Fruit fly (Drosophila melanogaster) whole organism, embryonic: Measurements from ENCODE around the gene CG5515.

Experiments
- Atf6 ChIP-seq: fragments of 200-800 bp; sonication (Bioruptor generic); IDR thresholded peaks from 2 replicates; pipeline ENCODE4 v1.3.6; 2022; ENCODE audit warnings: missing biosample characterization, missing genetic modification characterization
- BtbVII ChIP-seq: fragments of 200-800 bp; sonication (Bioruptor generic); optimal IDR thresholded peaks from 3 replicates; lab custom pipeline; 2017; ENCODE audit warnings: missing biosample characterization, mild to moderate bottlenecking, missing genetic modification characterization
- CG10209 ChIP-seq: fragments of 200-800 bp; sonication (Bioruptor generic); optimal IDR thresholded peaks from 3 replicates; lab custom pipeline; 2017; ENCODE audit warnings: missing biosample characterization, mild to moderate bottlenecking, missing genetic modification characterization, missing genetic modification reagents
- CG10267 ChIP-seq: fragments of 200-800 bp; sonication (Bioruptor generic); optimal IDR thresholded peaks from 2 replicates; lab custom pipeline; 2018; ENCODE audit warnings: missing biosample characterization, mild to moderate bottlenecking, missing genetic modification characterization, moderate library complexity
- CG11247 ChIP-seq: fragments of 200-800 bp; sonication (Bioruptor generic); IDR thresholded peaks from 2 replicates; pipeline ENCODE4 v1.3.6; 2022; ENCODE audit warnings: missing biosample characterization, missing genetic modification characterization
- CG12391 ChIP-seq: fragments of 200-800 bp; sonication (Bioruptor generic); optimal IDR thresholded peaks from 3 replicates; lab custom pipeline; 2018; ENCODE audit warnings: missing biosample characterization, mild to moderate bottlenecking, missing genetic modification characterization, moderate library complexity
- CG12769 ChIP-seq: fragments of 200-800 bp; sonication (Bioruptor generic); optimal IDR thresholded peaks from 2 replicates; lab custom pipeline; 2019; ENCODE audit warnings: missing biosample characterization, mild to moderate bottlenecking, missing genetic modification characterization, moderate library complexity
- CG14014 ChIP-seq: fragments of 200-800 bp; sonication (Bioruptor generic); IDR thresholded peaks from 2 replicates; pipeline ENCODE4 v1.3.6; 2022; ENCODE audit warnings: missing biosample characterization, missing genetic modification characterization
- CG14710 ChIP-seq: fragments of 200-800 bp; sonication (Bioruptor generic); optimal IDR thresholded peaks from 3 replicates; lab custom pipeline; 2019; ENCODE audit warnings: missing biosample characterization, mild to moderate bottlenecking, missing genetic modification characterization, moderate library complexity
- CG15269 ChIP-seq: fragments of 200-800 bp; sonication (Bioruptor generic); optimal IDR thresholded peaks from 2 replicates; lab custom pipeline; 2018; ENCODE audit warnings: missing biosample characterization, mild to moderate bottlenecking, missing genetic modification characterization, moderate library complexity
- CG16813 ChIP-seq: fragments of 200-800 bp; sonication (Bioruptor generic); IDR thresholded peaks from 3 replicates; pipeline ENCODE4 v1.3.6; 2022; ENCODE audit warnings: missing biosample characterization, missing genetic modification characterization; ENCODE audit not compliant: partially characterized antibody
- CG17186 ChIP-seq: fragments of 200-800 bp; sonication (Bioruptor generic); optimal IDR thresholded peaks from 3 replicates; lab custom pipeline; 2017; ENCODE audit warnings: missing biosample characterization, missing genetic modification reagents, missing genetic modification characterization
- CG17359 ChIP-seq: fragments of 200-800 bp; sonication (Bioruptor generic); optimal IDR thresholded peaks from 3 replicates; lab custom pipeline; 2018; ENCODE audit warnings: missing biosample characterization, mild to moderate bottlenecking, missing genetic modification characterization, moderate library complexity
- CG17612 ChIP-seq: fragments of 200-800 bp; sonication (Bioruptor generic); IDR thresholded peaks from 2 replicates; pipeline ENCODE4 v1.3.6; 2022; ENCODE audit warnings: missing biosample characterization, missing genetic modification characterization
- CG18476 ChIP-seq: fragments of 200-800 bp; sonication (Bioruptor generic); optimal IDR thresholded peaks from 2 replicates; lab custom pipeline; 2016; ENCODE audit warnings: missing biosample characterization, mild to moderate bottlenecking, missing genetic modification characterization
- CG18599 ChIP-seq: fragments of 200-800 bp; sonication (Bioruptor generic); optimal IDR thresholded peaks from 3 replicates; lab custom pipeline; 2017; ENCODE audit warnings: missing biosample characterization, missing genetic modification characterization, mild to moderate bottlenecking, moderate library complexity, missing genetic modification reagents
- CG31365 ChIP-seq: fragments of 200-800 bp; sonication (Bioruptor generic); optimal IDR thresholded peaks from 2 replicates; lab custom pipeline; 2018; ENCODE audit warnings: missing biosample characterization, mild to moderate bottlenecking, missing genetic modification characterization
- CG31441 ChIP-seq: fragments of 200-800 bp; sonication (Bioruptor generic); IDR thresholded peaks from 2 replicates; pipeline ENCODE4 v1.3.6; 2022; ENCODE audit warnings: missing biosample characterization, missing genetic modification characterization
- CG3838 ChIP-seq: fragments of 200-800 bp; sonication (Bioruptor generic); optimal IDR thresholded peaks from 3 replicates; lab custom pipeline; 2016; ENCODE audit warnings: missing biosample characterization, missing genetic modification characterization
- CG42726 ChIP-seq: fragments of 200-800 bp; sonication (Bioruptor generic); IDR thresholded peaks from 2 replicates; pipeline ENCODE4 v1.3.6; 2022; ENCODE audit warnings: missing biosample characterization, missing genetic modification characterization; ENCODE audit not compliant: partially characterized antibody
- CG4707 ChIP-seq: fragments of 200-800 bp; sonication (Bioruptor generic); optimal IDR thresholded peaks from 2 replicates; lab custom pipeline; 2018; ENCODE audit warnings: missing biosample characterization, mild to moderate bottlenecking, missing genetic modification characterization, moderate library complexity
- CG6689 ChIP-seq: fragments of 200-800 bp; sonication (Bioruptor generic); IDR thresholded peaks from 2 replicates; pipeline ENCODE4 v1.3.6; 2022; ENCODE audit warnings: missing biosample characterization, missing genetic modification characterization
- CG6791 ChIP-seq: fragments of 200-800 bp; sonication (Bioruptor generic); IDR thresholded peaks from 3 replicates; pipeline ENCODE4 v1.3.6; 2022; ENCODE audit warnings: missing biosample characterization, missing genetic modification characterization; ENCODE audit not compliant: partially characterized antibody
- CG8281 ChIP-seq: fragments of 200-800 bp; sonication (Bioruptor generic); optimal IDR thresholded peaks from 2 replicates; lab custom pipeline; 2018; ENCODE audit warnings: missing biosample characterization, mild to moderate bottlenecking, missing genetic modification characterization, moderate library complexity
- CG8359 ChIP-seq: fragments of 200-800 bp; sonication (Bioruptor generic); optimal IDR thresholded peaks from 2 replicates; lab custom pipeline; 2017; ENCODE audit warnings: missing biosample characterization, mild to moderate bottlenecking, missing genetic modification characterization, borderline replicate concordance
- CG9609 ChIP-seq: fragments of 200-800 bp; sonication (Bioruptor generic); optimal IDR thresholded peaks from 3 replicates; lab custom pipeline; 2016; ENCODE audit warnings: missing biosample characterization, missing genetic modification characterization
- CrebB ChIP-seq: fragments of 200-800 bp; sonication (Bioruptor generic); optimal IDR thresholded peaks from 3 replicates; lab custom pipeline; 2018; ENCODE audit warnings: missing biosample characterization, mild to moderate bottlenecking, missing genetic modification characterization
- Dll ChIP-seq: fragments of 200-800 bp; sonication (Bioruptor generic); IDR thresholded peaks from 4 replicates; pipeline ENCODE4 v1.3.6; 2022; ENCODE audit warnings: missing biosample characterization, missing genetic modification characterization; ENCODE audit not compliant: partially characterized antibody
- Doc2 ChIP-seq: fragments of 200-800 bp; sonication (Bioruptor generic); IDR thresholded peaks from 2 replicates; pipeline ENCODE4 v1.3.6; 2022; ENCODE audit warnings: missing biosample characterization, missing genetic modification characterization
- E2f2 ChIP-seq: fragments of 200-800 bp; sonication (Bioruptor generic); IDR thresholded peaks from 2 replicates; pipeline ENCODE4 v1.3.6; 2022; ENCODE audit warnings: missing biosample characterization, missing genetic modification characterization
- HLH3B ChIP-seq: fragments of 200-800 bp; sonication (Bioruptor generic); IDR thresholded peaks from 2 replicates; pipeline ENCODE4 v1.3.6; 2022; ENCODE audit warnings: missing biosample characterization, missing genetic modification characterization
- Hmx ChIP-seq: fragments of 200-800 bp; sonication (Bioruptor generic); optimal IDR thresholded peaks from 2 replicates; lab custom pipeline; 2016; ENCODE audit warnings: missing biosample characterization, missing genetic modification characterization
- Oli ChIP-seq: fragments of 200-800 bp; sonication (Bioruptor generic); optimal IDR thresholded peaks from 2 replicates; lab custom pipeline; 2018; ENCODE audit warnings: missing biosample characterization, mild to moderate bottlenecking, missing genetic modification characterization, moderate library complexity
- Optix ChIP-seq: fragments of 200-800 bp; sonication (Bioruptor generic); IDR thresholded peaks from 3 replicates; pipeline ENCODE4 v1.3.6; 2022; ENCODE audit warnings: missing biosample characterization, missing genetic modification characterization
- Pdp1 ChIP-seq, 2 experiments: fragments of 200-800 bp; sonication (Bioruptor generic); optimal IDR thresholded peaks; 3 replicates each; lab custom pipeline; 2016; ENCODE audit warnings: missing biosample characterization in 2 of 2, missing genetic modification characterization in 2 of 2, mild to moderate bottlenecking in 1 of 2, moderate library complexity in 1 of 2
- Ptx1 ChIP-seq: fragments of 200-800 bp; sonication (Bioruptor generic); IDR thresholded peaks from 2 replicates; pipeline ENCODE4 v1.3.6; 2022; ENCODE audit warnings: missing biosample characterization, missing genetic modification characterization
- Ssrp ChIP-seq: fragments of 200-800 bp; sonication (Bioruptor generic); optimal IDR thresholded peaks from 2 replicates; lab custom pipeline; 2018; ENCODE audit warnings: missing biosample characterization, mild to moderate bottlenecking, missing genetic modification characterization, moderate library complexity
- TFAM ChIP-seq: fragments of 200-800 bp; sonication (Bioruptor generic); optimal IDR thresholded peaks from 2 replicates; lab custom pipeline; 2017; ENCODE audit warnings: missing biosample characterization, missing genetic modification characterization, inconsistent platforms
- ap ChIP-seq: fragments of 200-800 bp; sonication (Bioruptor generic); IDR thresholded peaks from 2 replicates; pipeline ENCODE4 v1.3.6; 2022; ENCODE audit warnings: missing biosample characterization, missing genetic modification characterization
- cato ChIP-seq: fragments of 200-800 bp; sonication (Bioruptor generic); optimal IDR thresholded peaks from 2 replicates; lab custom pipeline; 2016; ENCODE audit warnings: missing biosample characterization, missing genetic modification characterization, borderline replicate concordance
- corto ChIP-seq: fragments of 200-800 bp; sonication (Bioruptor generic); optimal IDR thresholded peaks from 2 replicates; lab custom pipeline; 2016; ENCODE audit warnings: missing biosample characterization, mild to moderate bottlenecking, missing genetic modification characterization, moderate library complexity
- dmrt11E ChIP-seq: fragments of 200-800 bp; sonication (Bioruptor generic); optimal IDR thresholded peaks from 3 replicates; lab custom pipeline; 2018; ENCODE audit warnings: missing biosample characterization, mild to moderate bottlenecking, missing genetic modification characterization, moderate library complexity
- gem ChIP-seq: fragments of 200-800 bp; sonication (Bioruptor generic); optimal IDR thresholded peaks from 2 replicates; lab custom pipeline; 2019; ENCODE audit warnings: missing biosample characterization, mild to moderate bottlenecking, missing genetic modification characterization, moderate library complexity
- gsb-n ChIP-seq: fragments of 200-800 bp; sonication (Bioruptor generic); optimal IDR thresholded peaks from 3 replicates; lab custom pipeline; 2018; ENCODE audit warnings: missing biosample characterization, mild to moderate bottlenecking, missing genetic modification characterization
- kay ChIP-seq: fragments of 200-800 bp; sonication (Bioruptor generic); optimal IDR thresholded peaks from 2 replicates; lab custom pipeline; 2016; ENCODE audit warnings: missing biosample characterization, missing genetic modification characterization
- lmd ChIP-seq: fragments of 200-800 bp; sonication (Bioruptor generic); IDR thresholded peaks from 2 replicates; pipeline ENCODE4 v1.3.6; 2022; ENCODE audit warnings: missing biosample characterization, missing genetic modification characterization
- org-1 ChIP-seq: fragments of 200-800 bp; sonication (Bioruptor generic); optimal IDR thresholded peaks from 2 replicates; lab custom pipeline; 2017; ENCODE audit warnings: missing biosample characterization, missing genetic modification characterization
- phol ChIP-seq: fragments of 200-800 bp; sonication (Bioruptor generic); optimal IDR thresholded peaks from 3 replicates; lab custom pipeline; 2018; ENCODE audit warnings: missing biosample characterization, mild to moderate bottlenecking, missing genetic modification characterization, moderate library complexity
- sim ChIP-seq: fragments of 200-800 bp; sonication (Bioruptor generic); IDR thresholded peaks from 2 replicates; pipeline ENCODE4 v1.3.6; 2022; ENCODE audit warnings: missing biosample characterization, missing genetic modification characterization
- wdn ChIP-seq: fragments of 200-800 bp; sonication (Bioruptor generic); IDR thresholded peaks from 2 replicates; pipeline ENCODE4 v1.3.6; 2022; ENCODE audit warnings: missing biosample characterization, missing genetic modification characterization

The CG5515 gene

DNA sequence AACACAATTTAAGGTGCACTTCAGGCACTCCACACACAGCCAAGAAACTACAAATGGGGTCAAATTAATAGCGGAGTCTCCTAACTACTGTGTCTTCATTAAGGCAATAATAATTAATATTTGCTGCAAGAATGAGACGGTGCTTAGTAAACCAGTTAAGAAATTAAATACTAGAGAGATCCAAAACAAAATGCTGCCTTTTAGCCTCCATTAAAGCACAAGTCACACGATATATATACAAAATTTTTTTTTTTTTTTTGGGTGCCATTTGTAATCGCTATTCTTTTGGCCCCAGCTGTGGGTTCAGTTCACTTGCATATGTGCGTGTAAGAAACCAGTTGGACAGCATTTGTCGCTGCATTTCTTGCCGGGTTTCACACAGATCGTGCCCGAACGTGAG is 14.7 kb upstream of the CG5515 start (continued):
- no peak for TF ChIP-seq CG10267 (tag; lab: Kevin White, UChicago)
- peak; percentile 44 for TF ChIP-seq phol
- TF ChIP-seq CrebB = no peak
- TF ChIP-seq Pdp1 (GFP tag; optimal IDR thresholded peaks at IDR 0.05; lab: Kevin White, UChicago) = no peak
- no peak for TF ChIP-seq CG8359 (GFP tag; lab: Kevin White, UChicago)
- peak; percentile 4 for TF ChIP-seq CG10209 (GFP tag; lab: Kevin White, UChicago)
- TF ChIP-seq Ptx1 (GFP tag; lab: Robert Waterston, UW) = 0 out of 2 replicates have a peak, but pooled peaks have one; percentile 28
- TF ChIP-seq CG11247 = no peak
- TF ChIP-seq CG31441 (GFP tag; lab: Robert Waterston, UW) = peak; percentile 55
- TF ChIP-seq CG8281 (tag; lab: Kevin White, UChicago) = no peak
- TF ChIP-seq corto = peak; percentile 24
- TF ChIP-seq TFAM (GFP tag; lab: Kevin White, UChicago) = no peak
- peak; percentile 2 for TF ChIP-seq CG18599 (GFP tag; lab: Kevin White, UChicago)
- no peak for TF ChIP-seq CG18476 (GFP tag; lab: Kevin White, UChicago)
- TF ChIP-seq CG17359 (tag; lab: Kevin White, UChicago) = peak; percentile 31
- TF ChIP-seq Hmx = no peak
- TF ChIP-seq sim (GFP tag; lab: Robert Waterston, UW) = no peak
- peak; percentile 3 for TF ChIP-seq CG14710
- 0 out of 3 replicates have a peak, but pooled peaks have one; percentile 44 for TF ChIP-seq Optix (GFP tag; lab: Robert Waterston, UW)
- no peak for TF ChIP-seq Atf6 (GFP tag; lab: Robert Waterston, UW)
- TF ChIP-seq kay (GFP tag; lab: Kevin White, UChicago) = no peak
- TF ChIP-seq BtbVII (GFP tag; lab: Kevin White, UChicago) = no peak
- TF ChIP-seq HLH3B (GFP tag; lab: Robert Waterston, UW) = 0 out of 2 replicates have a peak, but pooled peaks have one; percentile 11
- TF ChIP-seq Ssrp (tag; lab: Kevin White, UChicago) = peak; percentile 6
- TF ChIP-seq gsb-n (tag; lab: Kevin White, UChicago) = no peak
- TF ChIP-seq CG6791 = no peak
- no peak for TF ChIP-seq CG9609 (GFP tag; lab: Kevin White, UChicago)
- peak; percentile 44 for TF ChIP-seq CG15269 (tag; lab: Kevin White, UChicago)
- TF ChIP-seq lmd (GFP tag; lab: Robert Waterston, UW) = no peak
- TF ChIP-seq CG3838 (GFP tag; lab: Kevin White, UChicago) = no peak
- no peak for TF ChIP-seq wdn (GFP tag; lab: Robert Waterston, UW)
- peak; percentile 40 for TF ChIP-seq Oli (tag; lab: Kevin White, UChicago)
- TF ChIP-seq ap (GFP tag; lab: Robert Waterston, UW) = no peak
- peak; percentile 15; the same call in 1 of the 2 replicates for TF ChIP-seq E2f2
- no peak for TF ChIP-seq CG31365 (tag; lab: Kevin White, UChicago)
- no peak for TF ChIP-seq CG4707 (GFP tag; lab: Kevin White, UChicago)
- no peak for TF ChIP-seq CG17186
- no peak for TF ChIP-seq CG16813 (GFP tag; lab: Robert Waterston, UW)
- TF ChIP-seq CG42726 (GFP tag; lab: Robert Waterston, UW) = no peak
- TF ChIP-seq Doc2 (GFP tag; lab: Robert Waterston, UW) = no peak
- no peak for TF ChIP-seq cato (GFP tag; lab: Kevin White, UChicago)
- TF ChIP-seq CG17612 (GFP tag; lab: Robert Waterston, UW) = no peak
- TF ChIP-seq CG12391 (tag; lab: Kevin White, UChicago) = peak; percentile 23
- TF ChIP-seq Dll (GFP tag; lab: Robert Waterston, UW) = no peak
- TF ChIP-seq org-1 (GFP tag; lab: Kevin White, UChicago) = no peak
- peak; percentile 53 for TF ChIP-seq gem (tag; lab: Kevin White, UChicago)
- TF ChIP-seq CG12769 (tag; lab: Kevin White, UChicago) = no peak
- no peak for TF ChIP-seq dmrt11E (tag; lab: Kevin White, UChicago)
- TF ChIP-seq CG14014 = no peak
- peak; percentile 51 for TF ChIP-seq CG6689 (GFP tag; lab: Robert Waterston, UW)
